Worm (Caenorhabditis elegans) whole organism, late embryonic: ENCODE measurements around the gene cest-25.

ENCODE experiments used
- npax-4 ChIP-seq: sonication (generic microtip); optimal IDR thresholded peaks from 2 replicates; lab custom pipeline; 2016; ENCODE audit warnings: missing genetic modification characterization, missing compliant biosample characterization
- odd-2 ChIP-seq: sonication (generic microtip); optimal IDR thresholded peaks from 2 replicates; lab custom pipeline; 2017; ENCODE audit warnings: antibody characterized with exemption, mild to moderate bottlenecking, missing genetic modification characterization, missing compliant biosample characterization
- pha-4 ChIP-seq: fragments of 150-350 bp; optimal IDR thresholded peaks from 2 replicates; lab custom pipeline; 2018; ENCODE audit warnings: missing biosample characterization, missing genetic modification reagents, missing genetic modification characterization
- tbx-2 ChIP-seq: sonication (generic microtip); optimal IDR thresholded peaks from 2 replicates; lab custom pipeline; 2016; ENCODE audit warnings: missing genetic modification characterization, missing compliant biosample characterization
- zip-5 ChIP-seq: sonication (generic microtip); optimal IDR thresholded peaks from 2 replicates; lab custom pipeline; 2016; ENCODE audit warnings: missing genetic modification characterization, missing compliant biosample characterization

- TF ChIP-seq odd-2 (tag; lab: Kevin White, UChicago) (no peak), zip-5 (tag; lab: Kevin White, UChicago) (no peak), tbx-2 (tag; lab: Kevin White, UChicago) (no peak), npax-4 (tag; lab: Kevin White, UChicago) (no peak), pha-4 (tag; lab: Kevin White, UChicago) (no peak)
Observed at ce11 chrIII:2778655-2779054, 39.3 kb upstream of the cest-25 start, which contains the start of gene laf-1.
